Worm (Caenorhabditis elegans) whole organism, L2 larva: ENCODE measurements around the gene C18D11.7.

Experiments
- ZK546.5 ChIP-seq: sonication (generic microtip); optimal IDR thresholded peaks from 2 replicates; lab custom pipeline; 2017; ENCODE audit warnings: missing biosample characterization, missing genetic modification characterization
- aly-2 ChIP-seq: fragments of 150-350 bp; optimal IDR thresholded peaks from 2 replicates; lab custom pipeline; 2014; ENCODE audit warnings: missing biosample characterization, missing genetic modification characterization
- ama-1 ChIP-seq: fragments of 150-350 bp; optimal IDR thresholded peaks from 2 replicates; lab custom pipeline; 2018; ENCODE audit warnings: inconsistent platforms
- blmp-1 ChIP-seq: sonication (generic microtip); optimal IDR thresholded peaks from 2 replicates; lab custom pipeline; 2017; ENCODE audit warnings: missing genetic modification characterization, mild to moderate bottlenecking, missing compliant biosample characterization, antibody characterized with exemption, moderate library complexity; ENCODE audit not compliant: insufficient read depth
- ceh-16 ChIP-seq: fragments of 150-350 bp; optimal IDR thresholded peaks from 2 replicates; lab custom pipeline; 2014; ENCODE audit warnings: missing biosample characterization, missing genetic modification characterization
- ceh-82 ChIP-seq: fragments of 150-350 bp; optimal IDR thresholded peaks from 2 replicates; lab custom pipeline; 2014; ENCODE audit warnings: missing biosample characterization, missing genetic modification characterization
- crh-2 ChIP-seq: sonication (generic microtip); optimal IDR thresholded peaks from 2 replicates; lab custom pipeline; 2017; ENCODE audit warnings: missing biosample characterization, missing genetic modification characterization
- dmd-4 ChIP-seq: sonication (generic microtip); optimal IDR thresholded peaks from 2 replicates; lab custom pipeline; 2017; ENCODE audit warnings: missing biosample characterization, missing genetic modification characterization
- egl-27 ChIP-seq: sonication (generic microtip); optimal IDR thresholded peaks from 3 replicates; lab custom pipeline; 2017; ENCODE audit warnings: missing biosample characterization, missing genetic modification reagents, missing genetic modification characterization
- elt-1 ChIP-seq: fragments of 150-350 bp; optimal IDR thresholded peaks from 2 replicates; lab custom pipeline; 2014; ENCODE audit warnings: missing biosample characterization, missing genetic modification characterization
- elt-3 ChIP-seq: sonication (generic microtip); optimal IDR thresholded peaks from 2 replicates; lab custom pipeline; 2017; ENCODE audit warnings: missing biosample characterization, missing genetic modification characterization
- fos-1 ChIP-seq: fragments of 150-350 bp; optimal IDR thresholded peaks from 2 replicates; lab custom pipeline; 2014; ENCODE audit warnings: missing biosample characterization, missing genetic modification characterization
- gmeb-1 ChIP-seq: fragments of 150-350 bp; optimal IDR thresholded peaks from 2 replicates; lab custom pipeline; 2014; ENCODE audit warnings: missing biosample characterization, missing genetic modification characterization
- lin-11 ChIP-seq: fragments of 150-350 bp; sonication (generic microtip); optimal IDR thresholded peaks from 2 replicates; lab custom pipeline; 2014; ENCODE audit warnings: missing biosample characterization, missing genetic modification characterization, inconsistent platforms, mixed read lengths
- lsy-2 ChIP-seq, 2 experiments: fragments of 150-350 bp in 1 of 2; sonication (generic microtip) in 1 of 2; optimal IDR thresholded peaks; 2 replicates each; lab custom pipeline; 2014 to 2017; ENCODE audit warnings: missing biosample characterization in 2 of 2, missing genetic modification characterization in 2 of 2
- nhr-11 ChIP-seq: fragments of 150-350 bp; optimal IDR thresholded peaks from 2 replicates; lab custom pipeline; 2014; ENCODE audit warnings: missing biosample characterization, missing genetic modification characterization
- nhr-129 ChIP-seq: fragments of 150-350 bp; optimal IDR thresholded peaks from 2 replicates; lab custom pipeline; 2014; ENCODE audit warnings: missing biosample characterization, missing genetic modification characterization
- nhr-21 ChIP-seq: fragments of 150-350 bp; optimal IDR thresholded peaks from 2 replicates; lab custom pipeline; 2014; ENCODE audit warnings: missing biosample characterization, missing genetic modification characterization
- nhr-23 ChIP-seq: fragments of 150-350 bp; optimal IDR thresholded peaks from 2 replicates; lab custom pipeline; 2014; ENCODE audit warnings: missing biosample characterization, missing genetic modification reagents, missing genetic modification characterization
- nhr-25 ChIP-seq: fragments of 150-350 bp; sonication (generic microtip); optimal IDR thresholded peaks from 3 replicates; lab custom pipeline; 2014; ENCODE audit warnings: missing biosample characterization, missing genetic modification characterization
- nhr-6 ChIP-seq: fragments of 150-350 bp; optimal IDR thresholded peaks from 2 replicates; lab custom pipeline; 2014; ENCODE audit warnings: missing biosample characterization, missing genetic modification characterization
- nhr-77 ChIP-seq: fragments of 150-350 bp; optimal IDR thresholded peaks from 2 replicates; lab custom pipeline; 2014; ENCODE audit warnings: missing biosample characterization, missing genetic modification characterization
- sem-4 ChIP-seq: fragments of 150-350 bp; optimal IDR thresholded peaks from 2 replicates; lab custom pipeline; 2014; ENCODE audit warnings: missing biosample characterization, missing genetic modification reagents, missing genetic modification characterization
- sma-3 ChIP-seq: sonication (generic microtip); optimal IDR thresholded peaks from 2 replicates; lab custom pipeline; 2016; ENCODE audit warnings: missing genetic modification reagents, missing genetic modification characterization, missing compliant biosample characterization
- sma-9 ChIP-seq, 2 experiments: fragments of 150-350 bp in 1 of 2; sonication (generic microtip) in 1 of 2; optimal IDR thresholded peaks; 2 replicates each; lab custom pipeline; 2014 to 2016; ENCODE audit warnings: missing genetic modification characterization in 2 of 2, mild to moderate bottlenecking in 1 of 2, missing biosample characterization in 1 of 2, missing compliant biosample characterization in 1 of 2, missing genetic modification reagents in 1 of 2, moderate library complexity in 1 of 2
- snpc-4 ChIP-seq: fragments of 150-350 bp; optimal IDR thresholded peaks from 2 replicates; lab custom pipeline; 2014; ENCODE audit warnings: missing biosample characterization, missing genetic modification characterization
- unc-55 ChIP-seq: fragments of 150-350 bp; sonication (generic microtip); optimal IDR thresholded peaks from 3 replicates; lab custom pipeline; 2014; ENCODE audit warnings: missing biosample characterization, missing genetic modification reagents, missing genetic modification characterization
- zag-1 ChIP-seq: fragments of 150-350 bp; optimal IDR thresholded peaks from 2 replicates; lab custom pipeline; 2014; ENCODE audit warnings: missing biosample characterization, missing genetic modification characterization

Gene C18D11.7

DNA sequence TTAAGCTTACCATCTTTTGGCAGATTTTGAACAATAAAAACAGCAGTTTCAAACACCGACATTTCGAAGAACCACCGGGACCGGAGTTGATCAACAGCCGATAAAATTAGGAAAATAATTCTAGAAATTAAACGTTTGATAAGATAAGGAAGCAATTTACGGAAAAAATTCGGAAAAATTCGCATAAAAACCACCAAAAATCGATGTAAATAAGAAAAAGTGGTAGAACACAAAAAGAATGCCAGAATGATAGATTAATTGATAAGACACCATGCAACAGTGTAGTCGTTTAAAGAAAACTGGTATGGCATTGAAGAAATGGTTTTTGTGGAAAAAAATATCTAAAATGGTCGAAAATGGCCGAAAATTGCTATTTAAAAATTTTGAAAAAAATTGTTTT, 15.8 kb upstream of the C18D11.7 start, which contains the start of gene maa-1:
Gene maa-1, minus strand, starts transcription at position 120 of the 400 bp plus-strand sequence.
- no peak for TF ChIP-seq ceh-82 (tag; lab: Kevin White, UChicago)
- TF ChIP-seq nhr-6, result no peak
- no peak for TF ChIP-seq lin-11 (tag; lab: Kevin White, UChicago)
- TF ChIP-seq dmd-4 (tag; lab: Kevin White, UChicago), result no peak
- no peak for TF ChIP-seq sem-4 (tag; lab: Kevin White, UChicago)
- TF ChIP-seq nhr-23 (tag; lab: Kevin White, UChicago), result no peak
- peak; percentile 1 for TF ChIP-seq crh-2 (tag; lab: Kevin White, UChicago)
- peak; percentile 42 for TF ChIP-seq fos-1 (tag; lab: Kevin White, UChicago)
- TF ChIP-seq gmeb-1 (tag; lab: Kevin White, UChicago), result peak; percentile 9
- TF ChIP-seq ceh-16, result no peak

- TF ChIP-seq snpc-4 (tag; lab: Kevin White, UChicago), result peak; percentile 81
- no peak for TF ChIP-seq lin-11 (tag; lab: Kevin White, UChicago)
- TF ChIP-seq, all 48 proteins: peak for 1
Measured at ce11 chrIII:11817865-11818264, 11.3 kb upstream of the C18D11.7 start.

DNA sequence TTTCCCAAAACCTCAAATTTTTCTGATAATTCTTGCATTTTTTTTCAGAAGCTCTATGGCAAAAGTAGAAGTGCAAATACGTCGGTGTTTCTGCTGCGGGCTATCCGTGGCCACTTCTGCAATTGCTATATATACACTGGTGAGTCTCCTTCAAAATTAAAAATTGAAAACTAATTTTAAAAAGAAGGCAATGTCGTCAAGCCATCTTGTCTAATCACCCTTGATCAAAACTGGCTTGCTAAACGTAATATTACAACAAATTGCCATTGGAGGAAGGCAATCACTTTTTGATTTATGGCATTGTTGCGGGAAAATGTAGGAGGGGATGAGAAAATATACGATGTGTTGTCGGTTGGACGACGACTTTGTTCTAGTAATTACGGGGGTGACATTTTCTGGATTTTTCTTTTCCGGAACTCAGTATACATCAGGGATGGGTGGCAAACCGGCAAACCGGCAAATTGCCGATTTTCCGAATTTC, 10.0 kb upstream of the C18D11.7 start, which contains the start of gene C18D11.1:
Gene C18D11.1, plus strand, starts transcription at position 51 of the 481 bp plus-strand sequence.
- TF ChIP-seq elt-3 (no peak), nhr-25 (tag; lab: Kevin White, UChicago) (peak; percentile 26), sma-3 (no peak), unc-55 (GFP tag; lab: Kevin White, UChicago) (no peak), nhr-23 (tag; lab: Kevin White, UChicago) (no peak)

ce11 chrIII:11814653-11815052, 8.1 kb upstream of the C18D11.7 start:
- peak; percentile 61 for TF ChIP-seq blmp-1 (tag; lab: Kevin White, UChicago)
- no peak for TF ChIP-seq ceh-82 (tag; lab: Kevin White, UChicago)
- TF ChIP-seq sma-9 (GFP tag; optimal IDR thresholded peaks at IDR 0.05; lab: Kevin White, UChicago), result peak; percentile 45
- no peak for TF ChIP-seq sma-9 (tag; optimal IDR thresholded peaks at IDR 0.05; lab: Kevin White, UChicago)
- peak; percentile 37 for TF ChIP-seq sma-3
- no peak for TF ChIP-seq nhr-11 (tag; lab: Kevin White, UChicago)
- peak; percentile 39 for TF ChIP-seq nhr-25 (tag; lab: Kevin White, UChicago)
- peak; percentile 22 for TF ChIP-seq nhr-6
- TF ChIP-seq sem-4 (tag; lab: Kevin White, UChicago), result peak; percentile 64
- TF ChIP-seq, all 48 proteins: peak for 6

- TF ChIP-seq fos-1 (tag; lab: Kevin White, UChicago), result peak; percentile 6
- TF ChIP-seq ceh-82 (tag; lab: Kevin White, UChicago), result no peak
- peak; percentile 5 for TF ChIP-seq sma-9 (GFP tag; optimal IDR thresholded peaks at IDR 0.05; lab: Kevin White, UChicago)
- no peak for TF ChIP-seq sma-9 (tag; optimal IDR thresholded peaks at IDR 0.05; lab: Kevin White, UChicago)
- peak; percentile 40 for TF ChIP-seq nhr-129 (tag; lab: Kevin White, UChicago)
- peak; percentile 42 for TF ChIP-seq nhr-21 (tag; lab: Kevin White, UChicago)
- peak; percentile 39 for TF ChIP-seq sma-3
- TF ChIP-seq lsy-2 (tag; optimal IDR thresholded peaks at IDR 0.05; lab: Kevin White, UChicago), result peak in 1 of 2 experiments; percentile 32
- TF ChIP-seq zag-1 (tag; lab: Kevin White, UChicago), result no peak
- TF ChIP-seq nhr-25 (tag; lab: Kevin White, UChicago), result peak; percentile 56
Measured at ce11 chrIII:11811839-11812238, 5.2 kb upstream of the C18D11.7 start.

DNA sequence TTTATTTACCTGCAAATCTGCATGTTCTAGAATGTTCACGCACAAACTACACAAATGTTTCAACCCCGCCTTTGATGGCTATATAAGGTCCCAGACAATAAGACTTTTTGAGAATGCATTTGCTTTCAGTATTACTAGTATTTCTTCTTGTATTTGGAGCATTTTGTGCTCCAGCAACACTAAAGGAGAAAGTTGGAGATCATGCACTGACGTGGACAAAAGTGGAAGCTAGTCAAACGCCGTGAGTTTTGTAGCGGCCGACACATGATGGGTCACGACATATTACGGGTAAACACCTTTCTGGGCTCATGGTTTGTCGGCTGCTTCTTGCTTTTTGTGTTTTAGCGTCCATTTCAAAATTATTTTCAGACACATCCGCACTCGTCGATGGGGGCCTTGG, 3.9 kb upstream of the C18D11.7 start, which contains the start of gene C18D11.6:
Gene C18D11.6, plus strand, starts transcription at position 110 of the 400 bp plus-strand sequence.
- no peak for TF ChIP-seq ZK546.5 (tag; lab: Kevin White, UChicago)
- TF ChIP-seq lsy-2 (tag; optimal IDR thresholded peaks at IDR 0.05; lab: Kevin White, UChicago), result no peak
- no peak for TF ChIP-seq elt-1
- no peak for TF ChIP-seq sma-3
- TF ChIP-seq zag-1 (tag; lab: Kevin White, UChicago), result no peak
- no peak for TF ChIP-seq ama-1 (lab: Kevin White, UChicago)
- TF ChIP-seq dmd-4 (tag; lab: Kevin White, UChicago), result no peak
- TF ChIP-seq nhr-77 (tag; lab: Kevin White, UChicago), result no peak
- no peak for TF ChIP-seq sem-4 (tag; lab: Kevin White, UChicago)
- TF ChIP-seq aly-2, result no peak
- no peak for TF ChIP-seq egl-27 (tag; lab: Kevin White, UChicago)
